Worm (Caenorhabditis elegans) whole organism, early embryonic: ENCODE measurements around the gene W04E12.3.

Experiments
- ama-1 ChIP-seq: fragments of 150-350 bp; optimal IDR thresholded peaks from 2 replicates; lab custom pipeline; 2014
- hmbx-1 ChIP-seq: sonication (generic microtip); optimal IDR thresholded peaks from 2 replicates; lab custom pipeline; 2016; ENCODE audit warnings: mild to moderate bottlenecking, missing genetic modification characterization, missing compliant biosample characterization
- hmg-4 ChIP-seq: fragments of 200-800 bp; sonication (Bioruptor generic); optimal IDR thresholded peaks from 2 replicates; lab custom pipeline; 2018; ENCODE audit warnings: mild to moderate bottlenecking, missing genetic modification characterization, missing compliant biosample characterization
- tra-4 ChIP-seq: sonication (generic microtip); optimal IDR thresholded peaks from 2 replicates; lab custom pipeline; 2017; ENCODE audit warnings: missing genetic modification characterization, missing compliant biosample characterization

DNA sequence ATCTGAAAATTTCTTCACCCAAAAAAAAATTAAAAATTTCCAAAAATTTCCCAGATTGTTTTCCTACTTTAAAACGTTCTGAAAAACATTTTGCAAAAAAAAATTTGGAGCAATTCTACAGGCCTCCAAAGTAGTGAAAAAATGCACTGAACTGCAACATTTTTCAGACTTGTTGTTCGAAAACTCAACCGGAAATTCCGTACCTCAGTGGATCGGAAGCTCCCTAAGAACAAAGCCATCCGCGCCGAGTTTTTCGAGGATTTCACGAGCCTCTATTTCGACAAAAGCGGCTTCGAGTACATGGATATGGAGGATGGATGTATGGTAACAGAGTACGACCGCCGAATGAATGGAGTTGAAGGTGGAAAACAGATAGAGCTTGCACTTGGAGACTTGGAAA lies 3.6 kb upstream of the W04E12.3 start, which contains the start of gene fbxa-131:
- no peak for TF ChIP-seq hmg-4 (GFP tag; lab: Kevin White, UChicago)
- TF ChIP-seq ama-1 (lab: Kevin White, UChicago), result no peak
- TF ChIP-seq hmbx-1, result no peak
- TF ChIP-seq tra-4 (tag; lab: Kevin White, UChicago), result no peak
